Fruit fly (Drosophila melanogaster) whole organism, pupa: Measurements from ENCODE around the gene Cyp4ac2.

Experiments used
- CG10348 ChIP-seq: fragments of 200-800 bp; sonication (Bioruptor generic); IDR thresholded peaks from 2 replicates; pipeline ENCODE4 v1.3.6; 2022; ENCODE audit warnings: missing biosample characterization, missing genetic modification characterization
- CG12605 ChIP-seq: fragments of 200-800 bp; sonication (Bioruptor generic); IDR thresholded peaks from 2 replicates; pipeline ENCODE4 v1.3.6; 2022; ENCODE audit warnings: missing biosample characterization, missing genetic modification characterization
- CG13204 ChIP-seq: fragments of 200-800 bp; sonication (Bioruptor generic); optimal IDR thresholded peaks from 2 replicates; lab custom pipeline; 2018; ENCODE audit warnings: missing biosample characterization, mild to moderate bottlenecking, missing genetic modification characterization, moderate library complexity
- CG14655 ChIP-seq: fragments of 200-800 bp; sonication (Bioruptor generic); optimal IDR thresholded peaks from 3 replicates; lab custom pipeline; 2017; ENCODE audit warnings: mild to moderate bottlenecking, missing biosample characterization, missing genetic modification reagents, missing genetic modification characterization
- CG15710 ChIP-seq: fragments of 200-800 bp; sonication (Bioruptor generic); optimal IDR thresholded peaks from 2 replicates; lab custom pipeline; 2018; ENCODE audit warnings: missing biosample characterization, mild to moderate bottlenecking, missing genetic modification characterization, moderate library complexity
- CG17806 ChIP-seq: fragments of 200-800 bp; sonication (Bioruptor generic); optimal IDR thresholded peaks from 2 replicates; lab custom pipeline; 2018; ENCODE audit warnings: missing biosample characterization, mild to moderate bottlenecking, missing genetic modification characterization, moderate library complexity
- CG32121 ChIP-seq: fragments of 200-800 bp; sonication (Bioruptor generic); IDR thresholded peaks from 2 replicates; pipeline ENCODE4 v1.3.6; 2022; ENCODE audit warnings: missing biosample characterization, missing genetic modification characterization
- CG34367 ChIP-seq: fragments of 200-800 bp; sonication (Bioruptor generic); optimal IDR thresholded peaks from 2 replicates; lab custom pipeline; 2018; ENCODE audit warnings: missing biosample characterization, mild to moderate bottlenecking, missing genetic modification characterization
- CG4496 ChIP-seq: fragments of 200-800 bp; sonication (Bioruptor generic); IDR thresholded peaks from 3 replicates; pipeline ENCODE4 v1.3.6; 2022; ENCODE audit warnings: missing biosample characterization, missing genetic modification characterization
- CG8159 ChIP-seq: fragments of 200-800 bp; sonication (Bioruptor generic); optimal IDR thresholded peaks from 3 replicates; lab custom pipeline; 2018; ENCODE audit warnings: missing biosample characterization, mild to moderate bottlenecking, missing genetic modification characterization, moderate library complexity
- CG8301 ChIP-seq: fragments of 200-800 bp; sonication (Bioruptor generic); optimal IDR thresholded peaks from 2 replicates; lab custom pipeline; 2018; ENCODE audit warnings: missing biosample characterization, mild to moderate bottlenecking, missing genetic modification characterization
- CG9948 ChIP-seq: fragments of 200-800 bp; sonication (Bioruptor generic); optimal IDR thresholded peaks from 2 replicates; lab custom pipeline; 2018; ENCODE audit warnings: missing biosample characterization, mild to moderate bottlenecking, missing genetic modification characterization, moderate library complexity
- D1 ChIP-seq: fragments of 200-800 bp; sonication (Bioruptor generic); optimal IDR thresholded peaks from 2 replicates; lab custom pipeline; 2018; ENCODE audit warnings: missing biosample characterization, mild to moderate bottlenecking, missing genetic modification characterization, moderate library complexity
- EcR ChIP-seq: fragments of 200-800 bp; sonication (Bioruptor generic); optimal IDR thresholded peaks from 3 replicates; lab custom pipeline; 2019; ENCODE audit warnings: missing biosample characterization, missing genetic modification characterization, mild to moderate bottlenecking, moderate library complexity, missing genetic modification reagents
- Ets98B ChIP-seq: fragments of 200-800 bp; sonication (Bioruptor generic); IDR thresholded peaks from 2 replicates; pipeline ENCODE4 v1.3.6; 2022; ENCODE audit warnings: missing biosample characterization, missing genetic modification characterization
- Pif1A ChIP-seq: fragments of 200-800 bp; sonication (Bioruptor generic); optimal IDR thresholded peaks from 3 replicates; lab custom pipeline; 2016; ENCODE audit warnings: missing biosample characterization, missing genetic modification characterization
- Pif1B ChIP-seq: fragments of 200-800 bp; sonication (Bioruptor generic); optimal IDR thresholded peaks from 3 replicates; lab custom pipeline; 2016; ENCODE audit warnings: missing biosample characterization, missing genetic modification characterization
- Snoo ChIP-seq: fragments of 200-800 bp; sonication (Bioruptor generic); optimal IDR thresholded peaks from 3 replicates; lab custom pipeline; 2017; ENCODE audit warnings: missing biosample characterization, mild to moderate bottlenecking, missing genetic modification characterization, inconsistent platforms
- fd96Ca ChIP-seq: fragments of 200-800 bp; sonication (Bioruptor generic); IDR thresholded peaks from 3 replicates; pipeline ENCODE4 v1.3.6; 2022; ENCODE audit warnings: missing biosample characterization, missing genetic modification characterization
- gl ChIP-seq: fragments of 200-800 bp; sonication (Bioruptor generic); optimal IDR thresholded peaks from 2 replicates; lab custom pipeline; 2018; ENCODE audit warnings: missing biosample characterization, mild to moderate bottlenecking, missing genetic modification characterization
- rn ChIP-seq: fragments of 200-800 bp; sonication (Bioruptor generic); IDR thresholded peaks from 2 replicates; pipeline ENCODE4 v1.3.6; 2022; ENCODE audit warnings: missing biosample characterization, missing genetic modification characterization

The Cyp4ac2 gene

DNA sequence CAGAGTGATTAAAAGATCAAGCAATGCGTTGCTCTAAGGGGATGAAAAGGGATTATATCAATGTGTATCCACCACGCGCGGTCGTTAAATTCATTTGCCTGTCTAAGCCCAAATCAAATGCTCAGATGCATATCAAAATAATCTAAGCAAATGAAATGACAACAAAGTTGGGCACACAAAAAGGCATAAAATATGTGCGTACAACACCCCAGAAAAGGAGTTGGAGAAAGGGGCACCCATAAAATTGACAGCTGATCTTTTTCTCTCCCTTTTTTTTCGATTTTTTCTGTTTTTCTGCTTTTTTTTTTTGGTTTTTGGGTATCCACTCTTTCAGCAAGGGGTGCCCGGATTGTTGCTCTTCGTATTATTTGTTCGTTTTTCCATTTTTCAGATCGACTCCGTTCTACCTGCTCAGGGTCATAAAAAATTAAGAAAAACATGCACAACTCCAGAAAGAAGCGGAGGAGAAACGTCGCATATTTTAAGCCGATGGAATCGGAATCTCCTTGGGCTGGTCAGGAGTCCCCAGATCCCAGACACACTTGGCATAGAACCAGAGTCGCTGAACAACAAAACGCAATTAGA lies 31.4 kb upstream of the Cyp4ac2 start:
- TF ChIP-seq CG13204 (peak; percentile 1), CG8159 (no peak), fd96Ca (GFP tag; lab: Robert Waterston, UW) (no peak)

DNA sequence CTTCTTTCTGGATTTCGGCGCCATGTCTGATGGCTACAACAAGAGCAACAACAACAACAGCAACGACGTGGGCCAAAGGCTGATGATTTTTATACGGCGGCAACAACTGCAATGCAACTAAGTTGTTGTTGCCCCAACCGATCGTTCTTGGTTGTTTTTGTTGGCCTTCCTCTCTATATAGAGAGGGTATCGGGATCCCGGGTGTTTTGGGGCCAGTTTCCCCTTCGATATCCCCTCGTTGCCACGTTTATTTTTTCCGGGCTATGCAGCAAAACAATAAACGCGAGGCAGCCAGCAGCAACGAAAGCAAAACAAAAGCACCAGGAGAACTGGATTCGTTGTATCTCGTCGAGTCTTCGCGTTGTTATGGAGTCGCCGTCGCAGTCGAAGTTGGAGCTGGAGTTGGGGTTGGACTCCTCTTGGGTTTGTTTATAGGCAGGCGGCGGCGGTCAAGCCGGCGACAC lies 29.8 kb upstream of the Cyp4ac2 start:
- no peak for TF ChIP-seq CG8159
- no peak for TF ChIP-seq fd96Ca (GFP tag; lab: Robert Waterston, UW)
- peak; percentile 89 for TF ChIP-seq CG13204
- TF ChIP-seq CG15710 = peak; percentile 17
- TF ChIP-seq CG14655 (GFP tag; lab: Kevin White, UChicago) = peak; percentile 38
- TF ChIP-seq gl = peak; percentile 42
- TF ChIP-seq CG34367 (tag; lab: Kevin White, UChicago) = no peak
- 0 out of 3 replicates have a peak, but pooled peaks have one; percentile 51 for TF ChIP-seq CG4496
- TF ChIP-seq CG8301 = no peak
- peak; percentile 3 for TF ChIP-seq Pif1B (GFP tag; lab: Kevin White, UChicago)
- no peak for TF ChIP-seq Pif1A (GFP tag; lab: Kevin White, UChicago)
- no peak for TF ChIP-seq CG32121 (GFP tag; lab: Robert Waterston, UW)
- no peak for TF ChIP-seq CG10348 (GFP tag; lab: Robert Waterston, UW)
- no peak for TF ChIP-seq rn (GFP tag; lab: Robert Waterston, UW)
- no peak for TF ChIP-seq Snoo (tag; lab: Kevin White, UChicago)
- TF ChIP-seq CG17806 (tag; lab: Kevin White, UChicago) = no peak
- no peak for TF ChIP-seq CG9948 (tag; lab: Kevin White, UChicago)
- no peak for TF ChIP-seq CG12605 (GFP tag; lab: Robert Waterston, UW)
- TF ChIP-seq Ets98B = no peak
- peak; percentile 47 for TF ChIP-seq EcR (GFP tag; lab: Kevin White, UChicago)
- TF ChIP-seq D1 = no peak

DNA sequence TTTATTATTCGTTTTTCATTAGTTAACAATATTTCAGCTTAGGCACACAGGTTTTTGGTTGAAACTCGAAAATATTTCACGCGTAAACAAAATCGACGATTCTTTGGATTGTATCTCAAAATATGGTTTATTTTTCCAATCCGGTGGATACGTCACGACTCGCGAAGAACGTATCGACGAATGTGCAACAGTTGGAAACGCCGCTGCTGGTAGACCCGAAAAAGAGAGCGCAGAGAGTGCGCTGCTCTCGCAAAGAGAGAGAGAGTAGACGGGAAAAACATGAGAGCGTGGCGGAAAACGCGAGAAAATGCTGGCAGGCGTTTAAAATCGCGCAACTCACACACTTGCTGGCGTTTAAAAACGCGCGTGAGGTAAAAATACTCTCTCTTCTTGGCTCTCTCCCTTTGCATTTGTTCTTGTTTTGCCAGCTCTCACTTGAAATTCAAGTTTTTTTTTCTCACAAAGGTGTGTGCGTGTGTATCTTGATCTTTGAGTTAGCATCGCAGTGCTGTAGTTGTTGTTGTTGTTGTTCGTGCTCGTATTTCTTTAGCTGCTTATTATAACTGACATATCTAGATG lies 28.9 kb upstream of the Cyp4ac2 start:
- TF ChIP-seq CG12605 (GFP tag; lab: Robert Waterston, UW) = peak; percentile 86
- peak; percentile 66 for TF ChIP-seq Ets98B
- peak; percentile 61 for TF ChIP-seq EcR (GFP tag; lab: Kevin White, UChicago)
- TF ChIP-seq CG8159 = peak; percentile 39
- peak; percentile 62 for TF ChIP-seq Pif1A (GFP tag; lab: Kevin White, UChicago)
- TF ChIP-seq CG13204 = peak; percentile 9
- TF ChIP-seq CG17806 (tag; lab: Kevin White, UChicago) = no peak
- TF ChIP-seq gl = peak; percentile 38
- no peak for TF ChIP-seq D1
- peak; percentile 34 for TF ChIP-seq Snoo (tag; lab: Kevin White, UChicago)
- TF ChIP-seq CG4496 = no peak; the same call in 2 of the 3 replicates
- peak; percentile 50 for TF ChIP-seq Pif1B (GFP tag; lab: Kevin White, UChicago)
- TF ChIP-seq fd96Ca (GFP tag; lab: Robert Waterston, UW) = peak; percentile 55
- no peak for TF ChIP-seq CG34367 (tag; lab: Kevin White, UChicago)
- no peak for TF ChIP-seq CG8301
- TF ChIP-seq CG14655 (GFP tag; lab: Kevin White, UChicago) = peak; percentile 25
- no peak for TF ChIP-seq CG9948 (tag; lab: Kevin White, UChicago)
- TF ChIP-seq rn (GFP tag; lab: Robert Waterston, UW) = no peak
- TF ChIP-seq CG15710 = peak; percentile 21
- TF ChIP-seq CG10348 (GFP tag; lab: Robert Waterston, UW) = no peak
- peak; percentile 51; the same call in 1 of the 2 replicates for TF ChIP-seq CG32121 (GFP tag; lab: Robert Waterston, UW)

DNA sequence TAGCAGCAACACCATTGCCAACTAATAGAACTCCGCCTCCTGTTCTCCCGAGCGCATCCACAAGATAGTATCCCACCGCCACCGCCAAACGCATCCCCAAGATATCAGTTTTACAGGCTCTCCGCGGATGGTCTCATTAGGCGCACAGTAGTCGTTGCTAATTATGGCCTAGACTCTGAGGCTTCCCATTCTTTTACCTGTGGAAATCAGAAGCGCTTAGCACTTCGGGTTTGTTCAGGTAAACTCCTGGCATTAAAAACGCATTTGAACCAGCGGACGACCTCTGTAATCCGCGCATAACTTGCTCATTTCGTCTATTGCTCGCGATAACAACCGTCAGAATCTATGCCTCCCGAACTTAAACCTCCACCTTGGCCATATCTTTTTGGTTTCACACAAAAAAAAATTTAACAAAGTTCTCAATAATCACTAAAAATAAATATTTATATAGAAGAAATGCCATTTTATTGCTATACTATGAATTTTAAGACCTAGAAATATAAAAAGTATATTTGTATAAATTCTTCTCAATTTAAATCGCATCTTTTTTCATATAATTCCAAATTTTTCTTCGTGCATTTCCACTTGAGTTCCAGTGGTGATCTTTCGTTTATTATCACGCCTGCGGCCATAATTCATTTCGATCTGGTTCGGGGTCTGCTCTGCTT lies 28.2 kb upstream of the Cyp4ac2 start:
- no peak for TF ChIP-seq Snoo (tag; lab: Kevin White, UChicago)
- no peak for TF ChIP-seq EcR (GFP tag; lab: Kevin White, UChicago)
- TF ChIP-seq CG10348 (GFP tag; lab: Robert Waterston, UW) = no peak
- TF ChIP-seq CG8159 = peak; percentile 71
- TF ChIP-seq CG15710 = peak; percentile 61
- no peak for TF ChIP-seq D1
- peak; percentile 56 for TF ChIP-seq CG17806 (tag; lab: Kevin White, UChicago)
- no peak for TF ChIP-seq Ets98B
- TF ChIP-seq CG4496 = no peak
- peak; percentile 57 for TF ChIP-seq CG9948 (tag; lab: Kevin White, UChicago)
- no peak for TF ChIP-seq CG12605 (GFP tag; lab: Robert Waterston, UW)
- peak; percentile 1 for TF ChIP-seq CG34367 (tag; lab: Kevin White, UChicago)
- TF ChIP-seq CG32121 (GFP tag; lab: Robert Waterston, UW) = no peak
- TF ChIP-seq gl = no peak
- no peak for TF ChIP-seq Pif1B (GFP tag; lab: Kevin White, UChicago)
- peak; percentile 12 for TF ChIP-seq Pif1A (GFP tag; lab: Kevin White, UChicago)
- TF ChIP-seq rn (GFP tag; lab: Robert Waterston, UW) = no peak
- peak; percentile 6 for TF ChIP-seq CG8301
- TF ChIP-seq CG14655 (GFP tag; lab: Kevin White, UChicago) = no peak
- no peak for TF ChIP-seq fd96Ca (GFP tag; lab: Robert Waterston, UW)
- no peak for TF ChIP-seq CG13204

DNA sequence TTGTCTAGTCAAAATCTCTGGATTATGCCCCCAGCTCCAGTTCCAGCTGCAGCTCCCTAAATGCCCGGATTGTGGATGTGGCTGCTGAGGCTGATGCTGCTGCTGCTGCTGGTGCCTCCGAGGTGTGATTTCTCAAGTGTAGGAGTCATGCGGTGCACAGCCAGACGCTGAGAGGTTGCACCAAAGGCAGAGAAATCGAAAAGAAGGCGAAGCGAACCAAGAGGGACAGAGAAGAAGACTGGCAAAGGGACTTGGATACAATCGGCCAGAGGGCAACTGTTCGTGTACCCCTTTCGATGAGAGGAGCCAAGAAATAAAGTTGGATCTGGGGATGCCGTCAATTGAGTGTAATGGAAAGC lies 27.6 kb upstream of the Cyp4ac2 start:
- TF ChIP-seq EcR (GFP tag; lab: Kevin White, UChicago) (peak; percentile 38), CG9948 (tag; lab: Kevin White, UChicago) (no peak), CG13204 (peak; percentile 43)
